Worm (Caenorhabditis elegans) whole organism, L2 larva: Measurements from ENCODE around the gene Y41C4A.18.

Experiments
- C34F6.9 ChIP-seq: fragments of 150-350 bp; optimal IDR thresholded peaks from 2 replicates; lab custom pipeline; 2014; ENCODE audit warnings: missing biosample characterization, missing genetic modification characterization
- F13H6.1 ChIP-seq: sonication (generic microtip); optimal IDR thresholded peaks from 2 replicates; lab custom pipeline; 2016; ENCODE audit warnings: missing genetic modification characterization, missing compliant biosample characterization
- R02D3.7 ChIP-seq: fragments of 150-350 bp; optimal IDR thresholded peaks from 2 replicates; lab custom pipeline; 2014; ENCODE audit warnings: missing biosample characterization, missing genetic modification characterization
- Y55F3AM.14 ChIP-seq: fragments of 200-800 bp; sonication (Bioruptor generic); optimal IDR thresholded peaks from 2 replicates; lab custom pipeline; 2018; ENCODE audit warnings: mild to moderate bottlenecking, missing genetic modification characterization, missing compliant biosample characterization
- ZK546.5 ChIP-seq: sonication (generic microtip); optimal IDR thresholded peaks from 2 replicates; lab custom pipeline; 2017; ENCODE audit warnings: missing biosample characterization, missing genetic modification characterization
- alr-1 ChIP-seq: fragments of 150-350 bp; optimal IDR thresholded peaks from 2 replicates; lab custom pipeline; 2014; ENCODE audit warnings: missing biosample characterization, missing genetic modification characterization
- aly-2 ChIP-seq: fragments of 150-350 bp; optimal IDR thresholded peaks from 2 replicates; lab custom pipeline; 2014; ENCODE audit warnings: missing biosample characterization, missing genetic modification characterization
- ama-1 ChIP-seq: fragments of 150-350 bp; optimal IDR thresholded peaks from 2 replicates; lab custom pipeline; 2018; ENCODE audit warnings: inconsistent platforms
- blmp-1 ChIP-seq: sonication (generic microtip); optimal IDR thresholded peaks from 2 replicates; lab custom pipeline; 2017; ENCODE audit warnings: missing genetic modification characterization, mild to moderate bottlenecking, missing compliant biosample characterization, antibody characterized with exemption, moderate library complexity; ENCODE audit not compliant: insufficient read depth
- ceh-16 ChIP-seq: fragments of 150-350 bp; optimal IDR thresholded peaks from 2 replicates; lab custom pipeline; 2014; ENCODE audit warnings: missing biosample characterization, missing genetic modification characterization
- ceh-82 ChIP-seq: fragments of 150-350 bp; optimal IDR thresholded peaks from 2 replicates; lab custom pipeline; 2014; ENCODE audit warnings: missing biosample characterization, missing genetic modification characterization
- egl-27 ChIP-seq: sonication (generic microtip); optimal IDR thresholded peaks from 3 replicates; lab custom pipeline; 2017; ENCODE audit warnings: missing biosample characterization, missing genetic modification reagents, missing genetic modification characterization
- elt-1 ChIP-seq: fragments of 150-350 bp; optimal IDR thresholded peaks from 2 replicates; lab custom pipeline; 2014; ENCODE audit warnings: missing biosample characterization, missing genetic modification characterization
- elt-3 ChIP-seq: sonication (generic microtip); optimal IDR thresholded peaks from 2 replicates; lab custom pipeline; 2017; ENCODE audit warnings: missing biosample characterization, missing genetic modification characterization
- fos-1 ChIP-seq: fragments of 150-350 bp; optimal IDR thresholded peaks from 2 replicates; lab custom pipeline; 2014; ENCODE audit warnings: missing biosample characterization, missing genetic modification characterization
- lin-11 ChIP-seq: fragments of 150-350 bp; sonication (generic microtip); optimal IDR thresholded peaks from 2 replicates; lab custom pipeline; 2014; ENCODE audit warnings: missing biosample characterization, missing genetic modification characterization, inconsistent platforms, mixed read lengths
- lin-13 ChIP-seq: fragments of 150-350 bp; optimal IDR thresholded peaks from 2 replicates; lab custom pipeline; 2014; ENCODE audit warnings: missing biosample characterization, missing genetic modification reagents, missing genetic modification characterization
- lsy-2 ChIP-seq, 2 experiments: fragments of 150-350 bp in 1 of 2; sonication (generic microtip) in 1 of 2; optimal IDR thresholded peaks; 2 replicates each; lab custom pipeline; 2014 to 2017; ENCODE audit warnings: missing biosample characterization in 2 of 2, missing genetic modification characterization in 2 of 2
- mab-5 ChIP-seq: fragments of 150-350 bp; optimal IDR thresholded peaks from 2 replicates; lab custom pipeline; 2014; ENCODE audit warnings: missing biosample characterization, missing genetic modification characterization
- mbf-1 ChIP-seq: sonication (generic microtip); optimal IDR thresholded peaks from 2 replicates; lab custom pipeline; 2017; ENCODE audit warnings: missing biosample characterization, missing genetic modification characterization
- mdl-1 ChIP-seq, 2 experiments: fragments of 150-350 bp in 1 of 2; sonication (generic microtip) in 1 of 2; optimal IDR thresholded peaks; 2 replicates each; lab custom pipeline; 2017; ENCODE audit warnings: missing biosample characterization in 2 of 2, missing genetic modification characterization in 2 of 2
- nhr-129 ChIP-seq: fragments of 150-350 bp; optimal IDR thresholded peaks from 2 replicates; lab custom pipeline; 2014; ENCODE audit warnings: missing biosample characterization, missing genetic modification characterization
- nhr-21 ChIP-seq: fragments of 150-350 bp; optimal IDR thresholded peaks from 2 replicates; lab custom pipeline; 2014; ENCODE audit warnings: missing biosample characterization, missing genetic modification characterization
- nhr-23 ChIP-seq: fragments of 150-350 bp; optimal IDR thresholded peaks from 2 replicates; lab custom pipeline; 2014; ENCODE audit warnings: missing biosample characterization, missing genetic modification reagents, missing genetic modification characterization
- nhr-237 ChIP-seq: fragments of 150-350 bp; optimal IDR thresholded peaks from 2 replicates; lab custom pipeline; 2014; ENCODE audit warnings: missing biosample characterization, missing genetic modification characterization
- nhr-6 ChIP-seq: fragments of 150-350 bp; optimal IDR thresholded peaks from 2 replicates; lab custom pipeline; 2014; ENCODE audit warnings: missing biosample characterization, missing genetic modification characterization
- peb-1 ChIP-seq: fragments of 150-350 bp; optimal IDR thresholded peaks from 2 replicates; lab custom pipeline; 2014; ENCODE audit warnings: missing biosample characterization, missing genetic modification characterization
- sem-4 ChIP-seq: fragments of 150-350 bp; optimal IDR thresholded peaks from 2 replicates; lab custom pipeline; 2014; ENCODE audit warnings: missing biosample characterization, missing genetic modification reagents, missing genetic modification characterization
- skn-1 ChIP-seq: sonication (generic microtip); optimal IDR thresholded peaks from 2 replicates; lab custom pipeline; 2017; ENCODE audit warnings: missing biosample characterization, missing genetic modification characterization
- sma-3 ChIP-seq: sonication (generic microtip); optimal IDR thresholded peaks from 2 replicates; lab custom pipeline; 2016; ENCODE audit warnings: missing genetic modification reagents, missing genetic modification characterization, missing compliant biosample characterization
- unc-39 ChIP-seq: fragments of 150-350 bp; optimal IDR thresholded peaks from 2 replicates; lab custom pipeline; 2014; ENCODE audit warnings: missing biosample characterization, missing genetic modification characterization
- unc-55 ChIP-seq: fragments of 150-350 bp; sonication (generic microtip); optimal IDR thresholded peaks from 3 replicates; lab custom pipeline; 2014; ENCODE audit warnings: missing biosample characterization, missing genetic modification reagents, missing genetic modification characterization
- zag-1 ChIP-seq: fragments of 150-350 bp; optimal IDR thresholded peaks from 2 replicates; lab custom pipeline; 2014; ENCODE audit warnings: missing biosample characterization, missing genetic modification characterization
- ztf-1 ChIP-seq: fragments of 200-800 bp; sonication (Bioruptor generic); conservative IDR thresholded peaks from 2 replicates; pipeline ENCODE4 v1.3.6; 2022; ENCODE audit warnings: missing genetic modification characterization, missing compliant biosample characterization
- ztf-4 ChIP-seq: fragments of 150-350 bp; optimal IDR thresholded peaks from 2 replicates; lab custom pipeline; 2014; ENCODE audit warnings: missing biosample characterization, missing genetic modification characterization

The Y41C4A.18 gene

DNA sequence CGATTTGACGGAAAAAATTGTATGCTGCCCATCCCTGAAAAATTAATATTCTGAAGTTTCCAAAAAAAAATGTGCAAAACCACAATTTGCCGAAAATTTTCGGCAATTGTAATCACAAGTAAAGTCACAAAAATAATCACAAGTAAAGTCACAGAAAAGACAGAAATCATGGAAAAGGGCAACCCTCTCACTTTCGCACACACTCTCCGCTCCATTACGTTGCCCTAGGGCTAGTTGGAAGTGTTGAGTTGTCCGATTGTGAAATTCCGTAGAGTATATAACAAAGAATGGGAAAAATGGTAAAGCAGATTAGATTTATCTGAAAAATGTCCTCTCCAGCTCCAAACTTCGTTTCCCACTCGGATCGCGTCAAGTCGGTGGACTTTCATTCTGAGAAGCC lies 9.0 kb upstream of the Y41C4A.18 start, which contains the start of gene Y41C4A.32:
Gene Y41C4A.32, plus strand, starts transcription at position 302 of the 400 bp plus-strand sequence.
- TF ChIP-seq elt-3 (tag; lab: Kevin White, UChicago) (no peak), fos-1 (tag; lab: Kevin White, UChicago) (peak; percentile 11)
- TF ChIP-seq, all 48 proteins: peak for 1

DNA sequence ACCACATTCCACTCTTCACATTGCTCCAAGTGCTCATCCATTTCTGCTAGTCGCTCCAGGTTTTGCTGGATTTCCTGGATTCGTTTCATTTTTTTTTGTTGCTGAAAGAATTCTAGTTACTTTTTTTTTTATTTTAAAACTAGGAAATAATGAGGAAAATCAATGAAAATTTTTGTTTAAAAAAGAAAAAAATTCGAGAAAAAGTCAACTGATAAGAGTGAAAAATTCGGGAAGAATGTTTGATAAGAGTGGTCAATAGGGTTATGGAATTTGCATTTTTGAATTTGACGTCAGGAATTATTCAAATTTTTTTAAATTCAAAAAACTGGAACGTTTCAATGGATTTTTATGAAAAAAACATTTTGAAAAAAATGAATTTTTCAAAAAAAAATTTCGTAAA lies 3.8 kb upstream of the Y41C4A.18 start, which contains the start of gene Y41C4A.12:
Gene Y41C4A.12, minus strand, starts transcription at position 101 of the 400 bp plus-strand sequence.
- no peak for TF ChIP-seq lin-11 (tag; lab: Kevin White, UChicago)
- no peak for TF ChIP-seq ztf-4
- no peak for TF ChIP-seq R02D3.7
- TF ChIP-seq alr-1 (tag; lab: Kevin White, UChicago), result no peak
- TF ChIP-seq nhr-21 (tag; lab: Kevin White, UChicago), result no peak
- no peak for TF ChIP-seq nhr-6
- no peak for TF ChIP-seq C34F6.9
- TF ChIP-seq skn-1 (tag; lab: Kevin White, UChicago), result no peak

DNA sequence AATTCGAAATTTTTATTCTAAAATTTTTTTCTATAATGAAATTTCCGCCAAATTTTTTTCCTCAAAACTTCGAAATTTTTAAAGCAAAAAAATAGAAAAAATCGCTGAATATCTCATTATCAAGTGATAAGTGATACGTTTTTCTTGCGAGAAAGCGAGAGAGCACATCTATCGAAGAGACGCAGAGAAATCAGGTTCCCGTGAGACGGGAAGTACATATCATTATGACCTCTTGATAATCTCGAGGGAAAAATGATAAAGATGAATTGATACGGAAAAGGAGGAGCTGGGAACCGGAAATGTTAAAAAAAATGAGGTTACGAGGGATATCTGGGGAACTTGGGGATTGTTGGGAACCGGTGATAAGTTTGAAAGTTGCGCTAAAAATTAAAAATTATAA lies 3.4 kb upstream of the Y41C4A.18 start:
- TF ChIP-seq fos-1 (tag; lab: Kevin White, UChicago) (peak; percentile 21), ZK546.5 (tag; lab: Kevin White, UChicago) (no peak), aly-2 (tag; lab: Kevin White, UChicago) (no peak), F13H6.1 (no peak), sem-4 (tag; lab: Kevin White, UChicago) (no peak), Y55F3AM.14 (GFP tag; lab: Kevin White, UChicago) (no peak), nhr-21 (tag; lab: Kevin White, UChicago) (peak; percentile 12), ztf-1 (GFP tag; lab: Robert Waterston, UW) (no peak), elt-1 (tag; lab: Kevin White, UChicago) (no peak), peb-1 (tag; lab: Kevin White, UChicago) (no peak), alr-1 (tag; lab: Kevin White, UChicago) (no peak), lsy-2 (tag; optimal IDR thresholded peaks at IDR 0.05; lab: Kevin White, UChicago) (no peak), ceh-16 (tag; lab: Kevin White, UChicago) (no peak), zag-1 (tag; lab: Kevin White, UChicago) (no peak)

DNA sequence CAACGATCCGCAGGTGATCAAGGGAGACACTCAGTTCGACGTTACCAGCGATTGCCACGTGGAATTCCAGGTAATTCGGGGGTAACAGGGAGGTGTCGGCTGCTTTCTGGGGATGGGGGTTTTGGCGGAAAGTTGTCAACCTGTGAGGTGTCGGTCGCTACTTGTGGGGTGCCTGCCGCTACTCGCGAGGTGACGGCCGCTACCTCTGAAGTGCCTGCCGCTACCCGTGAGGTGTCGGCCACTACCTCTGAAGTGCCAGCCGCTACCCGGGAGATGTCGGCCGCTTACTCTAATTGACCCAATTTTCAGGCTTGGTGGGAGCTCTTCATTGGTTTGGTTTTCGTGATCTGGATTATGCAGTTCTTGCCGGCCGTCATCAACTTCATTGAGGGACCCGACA lies 438 bp downstream of the Y41C4A.18 start:
- no peak for TF ChIP-seq fos-1 (tag; lab: Kevin White, UChicago)
- no peak for TF ChIP-seq sma-3 (GFP tag; lab: Kevin White, UChicago)
- TF ChIP-seq blmp-1 (tag; lab: Kevin White, UChicago), result no peak
- TF ChIP-seq ama-1 (lab: Kevin White, UChicago), result no peak
- TF ChIP-seq nhr-129 (tag; lab: Kevin White, UChicago), result no peak
- TF ChIP-seq ztf-4, result no peak

DNA sequence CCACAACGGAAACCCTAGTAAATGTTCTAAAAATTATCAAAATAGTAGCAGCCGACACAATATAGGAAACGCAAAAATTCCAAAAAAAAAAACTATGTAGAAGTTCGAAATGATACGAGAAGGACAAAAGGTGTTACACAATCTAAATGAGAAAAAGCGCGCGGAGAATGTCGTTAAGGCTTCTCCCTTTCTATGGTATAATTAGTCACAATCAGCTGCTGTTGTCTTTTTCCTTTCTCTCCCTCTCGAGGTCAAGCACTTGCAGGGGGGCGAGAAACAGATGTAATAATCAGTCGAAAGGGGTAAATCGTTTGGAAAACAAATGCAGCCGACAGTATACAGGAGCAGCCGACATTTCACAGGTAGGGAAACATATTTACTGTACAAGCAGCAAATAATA lies 1.1 kb downstream of the Y41C4A.18 start:
- TF ChIP-seq mbf-1 (tag; lab: Kevin White, UChicago) (no peak), ceh-82 (tag; lab: Kevin White, UChicago) (no peak), unc-39 (no peak), unc-55 (GFP tag; lab: Kevin White, UChicago) (no peak), lin-13 (GFP tag; lab: Kevin White, UChicago) (no peak), nhr-237 (no peak), aly-2 (tag; lab: Kevin White, UChicago) (no peak), nhr-21 (tag; lab: Kevin White, UChicago) (no peak), lin-11 (tag; lab: Kevin White, UChicago) (no peak), nhr-23 (no peak), lsy-2 (tag; optimal IDR thresholded peaks at IDR 0.05; lab: Kevin White, UChicago) (no peak), egl-27 (no peak)

DNA sequence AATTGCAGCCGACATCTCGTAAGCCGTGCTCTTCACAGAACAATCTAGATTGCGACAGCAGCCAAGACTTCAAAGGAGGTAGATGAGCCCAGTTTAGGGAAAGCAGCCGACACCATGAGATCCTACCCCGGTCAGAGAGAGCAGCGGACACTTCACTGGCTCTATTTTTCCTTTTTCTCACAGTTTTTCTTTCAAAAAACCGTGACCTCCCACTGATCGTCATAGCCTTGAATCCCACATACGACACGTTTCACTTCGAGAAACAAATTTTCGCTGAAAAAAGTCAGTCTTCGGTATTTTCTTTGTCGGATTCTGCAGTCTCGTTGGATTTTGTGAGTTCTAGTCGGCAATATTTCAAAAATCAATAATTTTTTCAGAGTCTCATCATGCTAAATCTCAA lies 1.6 kb downstream of the Y41C4A.18 start, which contains the start of gene Y41C4A.21:
Gene Y41C4A.21, plus strand, starts transcription at position 301 of the 400 bp plus-strand sequence.
- no peak for TF ChIP-seq mdl-1 (tag; optimal IDR thresholded peaks at IDR 0.05; lab: Kevin White, UChicago)
- no peak for TF ChIP-seq zag-1 (tag; lab: Kevin White, UChicago)
- TF ChIP-seq nhr-237, result no peak
- no peak for TF ChIP-seq mab-5
- no peak for TF ChIP-seq ama-1 (lab: Kevin White, UChicago)
- TF ChIP-seq C34F6.9, result no peak
- no peak for TF ChIP-seq mbf-1 (tag; lab: Kevin White, UChicago)
- TF ChIP-seq, all 48 proteins: peak for 0
